Worm (Caenorhabditis elegans) whole organism, L2 larva: ENCODE data around the gene citk-2.

ENCODE experiments used
- ZK546.5 ChIP-seq: sonication (generic microtip); optimal IDR thresholded peaks from 2 replicates; lab custom pipeline; 2017; ENCODE audit warnings: missing biosample characterization, missing genetic modification characterization
- dmd-4 ChIP-seq: sonication (generic microtip); optimal IDR thresholded peaks from 2 replicates; lab custom pipeline; 2017; ENCODE audit warnings: missing biosample characterization, missing genetic modification characterization
- elt-3 ChIP-seq: sonication (generic microtip); optimal IDR thresholded peaks from 2 replicates; lab custom pipeline; 2017; ENCODE audit warnings: missing biosample characterization, missing genetic modification characterization
- mab-5 ChIP-seq: fragments of 150-350 bp; optimal IDR thresholded peaks from 2 replicates; lab custom pipeline; 2014; ENCODE audit warnings: missing biosample characterization, missing genetic modification characterization
- nhr-237 ChIP-seq: fragments of 150-350 bp; optimal IDR thresholded peaks from 2 replicates; lab custom pipeline; 2014; ENCODE audit warnings: missing biosample characterization, missing genetic modification characterization
- nhr-25 ChIP-seq: fragments of 150-350 bp; sonication (generic microtip); optimal IDR thresholded peaks from 3 replicates; lab custom pipeline; 2014; ENCODE audit warnings: missing biosample characterization, missing genetic modification characterization
- unc-62 ChIP-seq: fragments of 150-350 bp; optimal IDR thresholded peaks from 2 replicates; lab custom pipeline; 2014; ENCODE audit warnings: missing biosample characterization, missing genetic modification reagents, missing genetic modification characterization
- zag-1 ChIP-seq: fragments of 150-350 bp; optimal IDR thresholded peaks from 2 replicates; lab custom pipeline; 2014; ENCODE audit warnings: missing biosample characterization, missing genetic modification characterization

DNA sequence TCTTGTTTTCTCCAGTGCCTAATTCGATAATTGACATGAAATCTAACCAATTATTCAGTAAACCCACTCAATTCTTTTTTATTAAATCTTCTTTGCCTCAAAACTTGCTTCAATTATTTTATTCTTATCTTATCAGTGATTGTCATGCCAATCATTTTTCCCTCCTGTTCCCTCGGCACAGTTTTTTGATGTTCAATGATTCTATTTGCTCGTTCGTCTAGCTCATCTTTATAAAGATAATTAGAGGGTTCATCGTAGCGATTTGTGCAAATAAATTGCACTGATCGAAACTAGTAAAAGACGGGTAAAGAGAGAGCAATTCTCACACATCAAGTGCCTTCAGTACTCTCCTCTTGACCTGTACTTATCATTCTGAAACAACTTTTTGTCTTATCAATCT is 31.7 kb upstream of the citk-2 start:
- TF ChIP-seq mab-5 (tag; lab: Kevin White, UChicago) (no peak), dmd-4 (tag; lab: Kevin White, UChicago) (no peak), nhr-25 (tag; lab: Kevin White, UChicago) (no peak), elt-3 (tag; lab: Kevin White, UChicago) (no peak), nhr-237 (tag; lab: Kevin White, UChicago) (no peak), unc-62 (GFP tag; lab: Kevin White, UChicago) (no peak), zag-1 (tag; lab: Kevin White, UChicago) (no peak), ZK546.5 (no peak)
